Worm (Caenorhabditis elegans): ENCODE data around the gene glb-33.

Gene glb-33

ce11 chrV:1389838-1390237 lies 37.9 kb downstream of the glb-33 start:
- TF ChIP-seq T20F7.1 (GFP tag; optimal IDR thresholded peaks at IDR 0.05) (no peak), F49E8.2 (tag; optimal IDR thresholded peaks at IDR 0.05; ENCODE audit: borderline replicate concordance) (no peak), pha-4 (GFP tag; IDR thresholded peaks at IDR 0.05) (no peak), pha-4 (tag; optimal IDR thresholded peaks at IDR 0.05) (no peak), tra-1 (GFP tag; IDR thresholded peaks at IDR 0.05) (no peak), arid-1 (GFP tag; conservative IDR thresholded peaks at IDR 0.05) (no peak), lim-7 (GFP tag; IDR thresholded peaks at IDR 0.05) (no peak), mes-2 (tag; optimal IDR thresholded peaks at IDR 0.05; ENCODE audit: poor library complexity, severe bottlenecking) (no peak), ZK337.2 (GFP tag; IDR thresholded peaks at IDR 0.05) (no peak), egl-43 (GFP tag; IDR thresholded peaks at IDR 0.05) (no peak), lin-15B (tag; optimal IDR thresholded peaks at IDR 0.05) (no peak), tag-97 (GFP tag; IDR thresholded peaks at IDR 0.05) (no peak), aha-1 (tag) (peak; percentile 42), nhr-76 (tag; optimal IDR thresholded peaks at IDR 0.05) (no peak), Y75B8A.6 (GFP tag; IDR thresholded peaks at IDR 0.05) (no peak), nhr-10 (tag; optimal IDR thresholded peaks at IDR 0.05) (no peak), hlh-30 (tag; optimal IDR thresholded peaks at IDR 0.05; ENCODE audit: insufficient read depth) (no peak), dve-1 (tag; optimal IDR thresholded peaks at IDR 0.05; ENCODE audit: insufficient read depth) (peak; percentile 33), R02D3.7 (tag; optimal IDR thresholded peaks at IDR 0.05) (no peak), dmd-8 (GFP tag; IDR thresholded peaks at IDR 0.05) (no peak), daf-12 (tag; optimal IDR thresholded peaks at IDR 0.05) (no peak), hlh-11 (tag; optimal IDR thresholded peaks at IDR 0.05) (peak; percentile 6), lin-13 (GFP tag; optimal IDR thresholded peaks at IDR 0.05) (no peak), aly-2 (tag; optimal IDR thresholded peaks at IDR 0.05) (no peak), nhr-11 (tag; optimal IDR thresholded peaks at IDR 0.05) (no peak), daf-16 (GFP tag; optimal IDR thresholded peaks at IDR 0.05) (no peak), daf-16 (tag; optimal IDR thresholded peaks at IDR 0.05) (peak; percentile 54), F26F4.8 (GFP tag; conservative IDR thresholded peaks at IDR 0.05) (no peak), dmd-6 (GFP tag; IDR thresholded peaks at IDR 0.05) (0 out of 2 replicates have a peak, but pooled peaks have one; percentile 36), zip-11 (GFP tag; IDR thresholded peaks at IDR 0.05) (no peak), lin-39 (tag; optimal IDR thresholded peaks at IDR 0.05) (no peak), egl-27 (tag; optimal IDR thresholded peaks at IDR 0.05) (no peak), nhr-6 (tag; optimal IDR thresholded peaks at IDR 0.05) (no peak), pqm-1 (tag; optimal IDR thresholded peaks at IDR 0.05) (peak; percentile 83), ZK546.5 (tag; optimal IDR thresholded peaks at IDR 0.05) (no peak), nhr-28 (tag; optimal IDR thresholded peaks at IDR 0.05) (peak; percentile 68), zag-1 (tag; optimal IDR thresholded peaks at IDR 0.05) (no peak), ceh-62 (tag; optimal IDR thresholded peaks at IDR 0.05) (no peak), lir-3 (tag; optimal IDR thresholded peaks at IDR 0.05) (no peak), daf-8 (GFP tag; IDR thresholded peaks at IDR 0.05) (no peak), zip-2 (tag; optimal IDR thresholded peaks at IDR 0.05) (no peak), T26A8.4 (GFP tag; IDR thresholded peaks at IDR 0.05) (no peak), ztf-11 (tag; optimal IDR thresholded peaks at IDR 0.05) (no peak), php-3 (GFP tag; IDR thresholded peaks at IDR 0.05) (peak; percentile 82), Y5F2A.4 (GFP tag; optimal IDR thresholded peaks at IDR 0.05) (no peak), lin-38 (GFP tag; IDR thresholded peaks at IDR 0.05) (no peak), duxl-1 (tag; optimal IDR thresholded peaks at IDR 0.05; ENCODE audit: poor library complexity) (no peak), spr-3 (GFP tag; optimal IDR thresholded peaks at IDR 0.05) (no peak), mxl-2 (GFP tag; conservative IDR thresholded peaks at IDR 0.05) (no peak), F44E2.7 (GFP tag; IDR thresholded peaks at IDR 0.05) (no peak), nhr-102 (tag; optimal IDR thresholded peaks at IDR 0.05) (no peak), saeg-2 (GFP tag; IDR thresholded peaks at IDR 0.05) (no peak)

All from whole organism, L4 larva.